Worm (Caenorhabditis elegans): ENCODE measurements around the gene ZK1320.7.

- TF ChIP-seq che-1 (tag; optimal IDR thresholded peaks at IDR 0.05) (no peak), fkh-6 (tag; optimal IDR thresholded peaks at IDR 0.05) (no peak), sdc-2 (tag; optimal IDR thresholded peaks at IDR 0.05) (no peak), C38D4.7 (GFP tag; optimal IDR thresholded peaks at IDR 0.05) (no peak), odd-2 (tag; optimal IDR thresholded peaks at IDR 0.05) (no peak), hlh-8 (tag; optimal IDR thresholded peaks at IDR 0.05) (no peak), pros-1 (tag; optimal IDR thresholded peaks at IDR 0.05) (no peak), Y22D7AL.16 (tag; optimal IDR thresholded peaks at IDR 0.05) (no peak), ama-1 (optimal IDR thresholded peaks at IDR 0.05) (no peak), ets-4 (tag; optimal IDR thresholded peaks at IDR 0.05) (no peak), ceh-6 (GFP tag; optimal IDR thresholded peaks at IDR 0.05) (no peak), nhr-11 (tag; optimal IDR thresholded peaks at IDR 0.05) (no peak)
These were observed 15.3 kb downstream of the ZK1320.7 start, which contains the start of gene ZK1320.9 for ce11 chrII:9686663-9687193.

All from whole organism, late embryonic.